Worm (Caenorhabditis elegans) whole organism, L2 larva: ENCODE results near the gene sma-1.

Experiments used
- F13H6.1 ChIP-seq: sonication (generic microtip); optimal IDR thresholded peaks from 2 replicates; lab custom pipeline; 2016; ENCODE audit warnings: missing genetic modification characterization, missing compliant biosample characterization
- alr-1 ChIP-seq: fragments of 150-350 bp; optimal IDR thresholded peaks from 2 replicates; lab custom pipeline; 2014; ENCODE audit warnings: missing biosample characterization, missing genetic modification characterization
- aly-2 ChIP-seq: fragments of 150-350 bp; optimal IDR thresholded peaks from 2 replicates; lab custom pipeline; 2014; ENCODE audit warnings: missing biosample characterization, missing genetic modification characterization
- ama-1 ChIP-seq: fragments of 150-350 bp; optimal IDR thresholded peaks from 2 replicates; lab custom pipeline; 2018; ENCODE audit warnings: inconsistent platforms
- blmp-1 ChIP-seq: sonication (generic microtip); optimal IDR thresholded peaks from 2 replicates; lab custom pipeline; 2017; ENCODE audit warnings: missing genetic modification characterization, mild to moderate bottlenecking, missing compliant biosample characterization, antibody characterized with exemption, moderate library complexity; ENCODE audit not compliant: insufficient read depth
- ceh-16 ChIP-seq: fragments of 150-350 bp; optimal IDR thresholded peaks from 2 replicates; lab custom pipeline; 2014; ENCODE audit warnings: missing biosample characterization, missing genetic modification characterization
- ceh-82 ChIP-seq: fragments of 150-350 bp; optimal IDR thresholded peaks from 2 replicates; lab custom pipeline; 2014; ENCODE audit warnings: missing biosample characterization, missing genetic modification characterization
- crh-2 ChIP-seq: sonication (generic microtip); optimal IDR thresholded peaks from 2 replicates; lab custom pipeline; 2017; ENCODE audit warnings: missing biosample characterization, missing genetic modification characterization
- dmd-4 ChIP-seq: sonication (generic microtip); optimal IDR thresholded peaks from 2 replicates; lab custom pipeline; 2017; ENCODE audit warnings: missing biosample characterization, missing genetic modification characterization
- egl-27 ChIP-seq: sonication (generic microtip); optimal IDR thresholded peaks from 3 replicates; lab custom pipeline; 2017; ENCODE audit warnings: missing biosample characterization, missing genetic modification reagents, missing genetic modification characterization
- elt-3 ChIP-seq: sonication (generic microtip); optimal IDR thresholded peaks from 2 replicates; lab custom pipeline; 2017; ENCODE audit warnings: missing biosample characterization, missing genetic modification characterization
- fos-1 ChIP-seq: fragments of 150-350 bp; optimal IDR thresholded peaks from 2 replicates; lab custom pipeline; 2014; ENCODE audit warnings: missing biosample characterization, missing genetic modification characterization
- gmeb-1 ChIP-seq: fragments of 150-350 bp; optimal IDR thresholded peaks from 2 replicates; lab custom pipeline; 2014; ENCODE audit warnings: missing biosample characterization, missing genetic modification characterization
- lin-13 ChIP-seq: fragments of 150-350 bp; optimal IDR thresholded peaks from 2 replicates; lab custom pipeline; 2014; ENCODE audit warnings: missing biosample characterization, missing genetic modification reagents, missing genetic modification characterization
- lin-39 ChIP-seq: fragments of 150-350 bp; optimal IDR thresholded peaks from 2 replicates; lab custom pipeline; 2014; ENCODE audit warnings: missing biosample characterization, missing genetic modification reagents, missing genetic modification characterization
- lsy-2 ChIP-seq, 2 experiments: fragments of 150-350 bp in 1 of 2; sonication (generic microtip) in 1 of 2; optimal IDR thresholded peaks; 2 replicates each; lab custom pipeline; 2014 to 2017; ENCODE audit warnings: missing biosample characterization in 2 of 2, missing genetic modification characterization in 2 of 2
- mdl-1 ChIP-seq, 2 experiments: fragments of 150-350 bp in 1 of 2; sonication (generic microtip) in 1 of 2; optimal IDR thresholded peaks; 2 replicates each; lab custom pipeline; 2017; ENCODE audit warnings: missing biosample characterization in 2 of 2, missing genetic modification characterization in 2 of 2
- nhr-11 ChIP-seq: fragments of 150-350 bp; optimal IDR thresholded peaks from 2 replicates; lab custom pipeline; 2014; ENCODE audit warnings: missing biosample characterization, missing genetic modification characterization
- nhr-23 ChIP-seq: fragments of 150-350 bp; optimal IDR thresholded peaks from 2 replicates; lab custom pipeline; 2014; ENCODE audit warnings: missing biosample characterization, missing genetic modification reagents, missing genetic modification characterization
- nhr-237 ChIP-seq: fragments of 150-350 bp; optimal IDR thresholded peaks from 2 replicates; lab custom pipeline; 2014; ENCODE audit warnings: missing biosample characterization, missing genetic modification characterization
- nhr-6 ChIP-seq: fragments of 150-350 bp; optimal IDR thresholded peaks from 2 replicates; lab custom pipeline; 2014; ENCODE audit warnings: missing biosample characterization, missing genetic modification characterization
- skn-1 ChIP-seq: sonication (generic microtip); optimal IDR thresholded peaks from 2 replicates; lab custom pipeline; 2017; ENCODE audit warnings: missing biosample characterization, missing genetic modification characterization
- sma-3 ChIP-seq: sonication (generic microtip); optimal IDR thresholded peaks from 2 replicates; lab custom pipeline; 2016; ENCODE audit warnings: missing genetic modification reagents, missing genetic modification characterization, missing compliant biosample characterization
- sma-9 ChIP-seq, 2 experiments: fragments of 150-350 bp in 1 of 2; sonication (generic microtip) in 1 of 2; optimal IDR thresholded peaks; 2 replicates each; lab custom pipeline; 2014 to 2016; ENCODE audit warnings: missing genetic modification characterization in 2 of 2, mild to moderate bottlenecking in 1 of 2, missing biosample characterization in 1 of 2, missing compliant biosample characterization in 1 of 2, missing genetic modification reagents in 1 of 2, moderate library complexity in 1 of 2
- snpc-4 ChIP-seq: fragments of 150-350 bp; optimal IDR thresholded peaks from 2 replicates; lab custom pipeline; 2014; ENCODE audit warnings: missing biosample characterization, missing genetic modification characterization
- unc-55 ChIP-seq: fragments of 150-350 bp; sonication (generic microtip); optimal IDR thresholded peaks from 3 replicates; lab custom pipeline; 2014; ENCODE audit warnings: missing biosample characterization, missing genetic modification reagents, missing genetic modification characterization
- unc-62 ChIP-seq: fragments of 150-350 bp; optimal IDR thresholded peaks from 2 replicates; lab custom pipeline; 2014; ENCODE audit warnings: missing biosample characterization, missing genetic modification reagents, missing genetic modification characterization
- zag-1 ChIP-seq: fragments of 150-350 bp; optimal IDR thresholded peaks from 2 replicates; lab custom pipeline; 2014; ENCODE audit warnings: missing biosample characterization, missing genetic modification characterization
- ztf-1 ChIP-seq: fragments of 200-800 bp; sonication (Bioruptor generic); conservative IDR thresholded peaks from 2 replicates; pipeline ENCODE4 v1.3.6; 2022; ENCODE audit warnings: missing genetic modification characterization, missing compliant biosample characterization
- ztf-4 ChIP-seq: fragments of 150-350 bp; optimal IDR thresholded peaks from 2 replicates; lab custom pipeline; 2014; ENCODE audit warnings: missing biosample characterization, missing genetic modification characterization

sma-1 gene

DNA sequence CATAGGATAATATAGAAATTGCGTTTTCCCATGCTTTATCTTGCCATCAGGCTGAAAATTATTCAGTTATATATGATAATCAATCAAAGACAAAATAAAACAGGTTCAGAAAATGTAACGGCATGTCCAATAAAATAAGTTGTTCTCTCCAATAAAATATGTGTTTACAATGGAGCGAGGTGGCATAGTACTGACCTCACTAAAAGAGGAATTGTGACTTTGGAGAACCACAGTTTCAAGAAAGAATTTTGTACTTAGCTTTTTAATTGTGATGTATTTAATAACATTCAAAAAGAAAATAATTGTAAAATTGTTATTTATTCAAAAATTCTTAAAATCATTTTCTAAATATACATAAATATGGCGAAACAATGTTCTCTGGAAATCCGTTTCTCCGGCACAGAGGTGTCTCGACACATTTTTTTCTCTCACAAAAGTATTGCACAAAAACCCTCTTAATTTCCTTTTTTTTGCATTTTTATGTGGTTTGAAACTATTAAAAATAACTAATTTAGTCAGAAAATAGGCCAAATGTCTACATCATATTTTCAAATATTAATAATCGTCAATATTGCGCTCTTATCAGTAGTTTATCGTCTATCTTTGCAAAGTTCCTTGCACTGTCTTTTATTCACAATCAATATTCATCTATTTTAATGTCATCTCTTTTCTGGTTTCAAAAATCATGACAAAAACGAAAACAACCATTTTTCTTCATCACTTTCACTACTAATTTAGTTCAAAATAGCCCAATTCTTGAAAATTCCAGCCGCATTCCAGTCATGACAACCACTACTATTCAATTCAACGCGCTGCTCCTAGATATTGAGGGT lies 34.2 kb downstream of the sma-1 start, which contains the start of the genes aman-2 and F58H1.3 (continued):
- TF ChIP-seq unc-55 (GFP tag; lab: Kevin White, UChicago) (peak; percentile 66), nhr-237 (tag; lab: Kevin White, UChicago) (no peak), sma-9 (GFP tag; optimal IDR thresholded peaks at IDR 0.05; lab: Kevin White, UChicago) (no peak), sma-9 (tag; optimal IDR thresholded peaks at IDR 0.05; lab: Kevin White, UChicago) (no peak), zag-1 (tag; lab: Kevin White, UChicago) (no peak), sma-3 (GFP tag; lab: Kevin White, UChicago) (peak; percentile 60), mdl-1 (tag; optimal IDR thresholded peaks at IDR 0.05; lab: Kevin White, UChicago) (no peak), elt-3 (tag; lab: Kevin White, UChicago) (no peak), gmeb-1 (tag; lab: Kevin White, UChicago) (no peak), egl-27 (tag; lab: Kevin White, UChicago) (no peak), ama-1 (no peak)

DNA sequence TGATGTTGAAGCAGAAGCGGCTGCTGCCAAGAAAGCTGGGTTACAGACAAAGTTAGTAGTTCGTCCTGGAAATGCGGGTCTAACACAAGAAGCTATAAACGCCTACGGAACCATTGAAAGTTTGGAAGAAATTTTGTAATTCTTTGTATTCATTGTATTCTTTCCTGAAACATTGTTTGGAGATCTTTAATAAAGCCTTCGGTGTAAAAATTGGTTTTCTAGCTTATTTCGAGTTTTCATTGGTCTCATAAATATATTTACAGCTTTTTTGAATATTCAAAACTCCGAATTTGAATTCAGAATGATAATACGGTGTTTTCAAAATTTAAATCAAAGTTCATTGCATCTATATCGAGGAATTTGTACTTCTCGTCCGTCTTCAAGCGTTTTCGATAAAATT lies 35.6 kb downstream of the sma-1 start, which contains the start of gene F58H1.8:
Gene F58H1.8 (plus strand): TSS at position 301 of the 400 bp plus-strand sequence.
- no peak for TF ChIP-seq aly-2 (tag; lab: Kevin White, UChicago)
- no peak for TF ChIP-seq ceh-16 (tag; lab: Kevin White, UChicago)
- TF ChIP-seq ceh-82, result no peak
- no peak for TF ChIP-seq unc-62 (GFP tag; lab: Kevin White, UChicago)
- no peak for TF ChIP-seq ama-1
- TF ChIP-seq alr-1, result no peak

DNA sequence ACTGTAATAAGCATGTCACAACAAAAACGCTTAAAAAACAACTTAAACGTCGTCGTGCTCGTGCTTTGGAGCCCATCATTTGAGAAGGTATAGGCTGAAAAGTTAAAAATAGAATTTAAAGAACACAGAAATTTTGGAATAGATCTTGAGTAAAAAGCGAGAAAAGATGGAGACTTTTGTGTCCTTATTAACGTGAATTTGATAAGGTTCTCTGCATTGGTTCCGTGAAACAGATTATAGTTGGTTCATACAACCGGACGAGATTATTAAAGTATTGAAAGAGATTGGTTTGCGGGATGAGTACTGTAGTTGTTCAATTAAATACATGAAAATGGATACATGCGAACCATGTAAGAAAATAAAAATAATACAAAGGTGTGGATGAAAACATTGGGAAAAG lies 38.5 kb downstream of the sma-1 start, which contains the start of gene gpla-1:
Gene gpla-1 (minus strand): TSS at position 101 of the 400 bp plus-strand sequence.
- TF ChIP-seq nhr-11, result no peak
- no peak for TF ChIP-seq nhr-6 (tag; lab: Kevin White, UChicago)
- TF ChIP-seq ama-1, result no peak
- TF ChIP-seq nhr-23 (tag; lab: Kevin White, UChicago), result no peak

DNA sequence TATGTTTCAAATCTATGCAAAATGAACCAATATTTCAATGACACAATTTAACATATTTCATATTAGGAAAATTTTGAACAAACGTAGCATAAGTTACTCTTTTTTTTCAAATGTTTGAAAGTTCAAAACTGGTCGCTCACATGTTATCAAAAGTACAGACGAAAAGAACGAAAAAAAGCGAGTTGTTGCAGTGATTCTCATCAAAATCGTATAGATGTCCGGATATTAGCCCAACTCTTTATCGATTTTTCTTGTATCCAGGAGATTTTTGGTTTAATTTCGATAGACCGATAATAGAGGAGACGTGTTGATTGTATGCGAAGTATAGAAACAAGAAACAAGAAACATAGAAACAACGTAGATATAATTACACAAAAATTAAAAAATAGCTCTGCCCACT lies 41.1 kb downstream of the sma-1 start:
- no peak for TF ChIP-seq ztf-1 (GFP tag; lab: Robert Waterston, UW)

DNA sequence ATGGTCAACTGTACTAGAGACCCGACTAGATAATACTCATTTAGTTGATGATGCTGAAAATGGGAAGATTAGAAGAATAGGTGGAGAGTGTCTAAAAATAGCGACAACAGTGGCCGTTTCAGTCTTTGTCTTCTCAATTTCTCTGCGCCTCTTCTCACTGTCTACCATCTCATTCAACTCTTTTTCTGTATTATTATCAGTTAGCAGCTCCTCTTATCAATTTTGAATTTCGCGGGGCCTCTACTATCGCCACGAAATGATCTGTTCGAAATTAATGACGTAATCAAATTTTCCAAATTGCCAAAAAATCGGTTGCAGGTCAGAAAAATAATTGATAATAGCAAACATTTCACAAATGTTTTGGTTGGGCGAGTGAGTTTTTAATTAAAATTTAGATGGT lies 42.4 kb downstream of the sma-1 start:
- TF ChIP-seq lin-13 (GFP tag; lab: Kevin White, UChicago) (no peak), aly-2 (tag; lab: Kevin White, UChicago) (no peak), ceh-82 (no peak), blmp-1 (no peak), fos-1 (tag; lab: Kevin White, UChicago) (peak; percentile 80), lsy-2 (tag; optimal IDR thresholded peaks at IDR 0.05; lab: Kevin White, UChicago) (no peak), zag-1 (tag; lab: Kevin White, UChicago) (no peak), nhr-6 (tag; lab: Kevin White, UChicago) (no peak), crh-2 (peak; percentile 61), skn-1 (tag; lab: Kevin White, UChicago) (peak; percentile 51), gmeb-1 (tag; lab: Kevin White, UChicago) (peak; percentile 51), ztf-4 (tag; lab: Kevin White, UChicago) (no peak), F13H6.1 (tag; lab: Kevin White, UChicago) (peak; percentile 70), nhr-237 (tag; lab: Kevin White, UChicago) (no peak), sma-9 (GFP tag; optimal IDR thresholded peaks at IDR 0.05; lab: Kevin White, UChicago) (peak; percentile 57), sma-9 (tag; optimal IDR thresholded peaks at IDR 0.05; lab: Kevin White, UChicago) (no peak), snpc-4 (tag; lab: Kevin White, UChicago) (no peak), dmd-4 (no peak), ceh-16 (tag; lab: Kevin White, UChicago) (no peak), alr-1 (no peak), unc-55 (GFP tag; lab: Kevin White, UChicago) (no peak), lin-39 (tag; lab: Kevin White, UChicago) (no peak)
- TF ChIP-seq, all 48 proteins: peak for 6
